Fruit fly (Drosophila melanogaster): ENCODE results near the gene mRpL33.

- peak; percentile 41 for TF ChIP-seq CG34367 (tag; optimal IDR thresholded peaks at IDR 0.05)
- peak; percentile 9 for TF ChIP-seq CG17806 (tag; optimal IDR thresholded peaks at IDR 0.05)
- no peak for TF ChIP-seq CG13204 (GFP tag; optimal IDR thresholded peaks at IDR 0.05)
- TF ChIP-seq CG9948 (tag; optimal IDR thresholded peaks at IDR 0.05) = peak; percentile 35
These were observed 491 bp upstream of the mRpL33 start, which contains the start of gene norpA for dm6 chrX:4322234-4323210.
